Worm (Caenorhabditis elegans) whole organism, late embryonic: ENCODE data around the gene clec-78.

Source experiments
- F13H6.1 ChIP-seq: sonication (generic microtip); optimal IDR thresholded peaks from 2 replicates; lab custom pipeline; 2016; ENCODE audit warnings: missing genetic modification characterization, missing compliant biosample characterization
- K09A11.1 ChIP-seq: sonication (generic microtip); optimal IDR thresholded peaks from 2 replicates; lab custom pipeline; 2017; ENCODE audit warnings: antibody characterized with exemption, mild to moderate bottlenecking, missing genetic modification characterization, missing compliant biosample characterization; ENCODE audit not compliant: insufficient read depth
- T23F11.4 ChIP-seq: fragments of 200-800 bp; sonication (Bioruptor generic); optimal IDR thresholded peaks from 2 replicates; lab custom pipeline; 2018; ENCODE audit warnings: mild to moderate bottlenecking, missing genetic modification characterization, missing compliant biosample characterization
- Y22D7AL.16 ChIP-seq: sonication (generic microtip); optimal IDR thresholded peaks from 2 replicates; lab custom pipeline; 2016; ENCODE audit warnings: missing genetic modification characterization, missing compliant biosample characterization
- ahr-1 ChIP-seq: sonication (generic microtip); optimal IDR thresholded peaks from 2 replicates; lab custom pipeline; 2016; ENCODE audit warnings: missing genetic modification characterization, missing compliant biosample characterization
- ceh-14 ChIP-seq: sonication (generic microtip); optimal IDR thresholded peaks from 2 replicates; lab custom pipeline; 2016; ENCODE audit warnings: missing genotype, missing genetic modification characterization, missing compliant biosample characterization
- ceh-18 ChIP-seq: sonication (generic microtip); optimal IDR thresholded peaks from 2 replicates; lab custom pipeline; 2016; ENCODE audit warnings: missing genetic modification characterization, missing compliant biosample characterization
- ceh-2 ChIP-seq: sonication (generic microtip); optimal IDR thresholded peaks from 2 replicates; lab custom pipeline; 2016; ENCODE audit warnings: missing genotype, missing genetic modification characterization, missing compliant biosample characterization
- ceh-24 ChIP-seq: sonication (generic microtip); optimal IDR thresholded peaks from 2 replicates; lab custom pipeline; 2016; ENCODE audit warnings: mild to moderate bottlenecking, missing genetic modification characterization, missing compliant biosample characterization
- ceh-34 ChIP-seq: sonication (generic microtip); optimal IDR thresholded peaks from 2 replicates; lab custom pipeline; 2016; ENCODE audit warnings: mild to moderate bottlenecking, missing genetic modification characterization, missing compliant biosample characterization
- ceh-48 ChIP-seq: sonication (generic microtip); optimal IDR thresholded peaks from 2 replicates; lab custom pipeline; 2016; ENCODE audit warnings: missing genetic modification characterization, inconsistent platforms, missing compliant biosample characterization
- ceh-6 ChIP-seq: fragments of 200-800 bp; sonication (Bioruptor generic); optimal IDR thresholded peaks from 2 replicates; lab custom pipeline; 2018; ENCODE audit warnings: mild to moderate bottlenecking, missing genetic modification characterization, missing compliant biosample characterization
- ceh-9 ChIP-seq: sonication (generic microtip); optimal IDR thresholded peaks from 2 replicates; lab custom pipeline; 2016; ENCODE audit warnings: mild to moderate bottlenecking, missing genetic modification characterization, inconsistent platforms, missing compliant biosample characterization
- dmd-4 ChIP-seq: sonication (generic microtip); optimal IDR thresholded peaks from 2 replicates; lab custom pipeline; 2016; ENCODE audit warnings: borderline replicate concordance, missing genetic modification characterization, missing compliant biosample characterization
- dve-1 ChIP-seq: sonication (generic microtip); optimal IDR thresholded peaks from 2 replicates; lab custom pipeline; 2017; ENCODE audit warnings: antibody characterized with exemption, mild to moderate bottlenecking, missing genetic modification characterization, missing compliant biosample characterization
- elt-4 ChIP-seq: sonication (generic microtip); optimal IDR thresholded peaks from 2 replicates; lab custom pipeline; 2016; ENCODE audit warnings: missing genetic modification characterization, missing compliant biosample characterization
- ets-4 ChIP-seq: sonication (generic microtip); optimal IDR thresholded peaks from 2 replicates; lab custom pipeline; 2016; ENCODE audit warnings: missing genetic modification characterization, missing compliant biosample characterization
- eyg-1 ChIP-seq: sonication (generic microtip); optimal IDR thresholded peaks from 2 replicates; lab custom pipeline; 2016; ENCODE audit warnings: missing genotype, missing genetic modification characterization, missing compliant biosample characterization
- fax-1 ChIP-seq: sonication (generic microtip); optimal IDR thresholded peaks from 2 replicates; lab custom pipeline; 2016; ENCODE audit warnings: missing genotype, missing genetic modification characterization, missing compliant biosample characterization
- fkh-10 ChIP-seq: fragments of 150-350 bp; optimal IDR thresholded peaks from 2 replicates; lab custom pipeline; 2014; ENCODE audit warnings: missing biosample characterization, missing genetic modification reagents, missing genetic modification characterization
- gmeb-2 ChIP-seq: sonication (generic microtip); optimal IDR thresholded peaks from 2 replicates; lab custom pipeline; 2016; ENCODE audit warnings: missing genetic modification characterization, inconsistent platforms, missing compliant biosample characterization
- hlh-6 ChIP-seq: sonication (generic microtip); optimal IDR thresholded peaks from 2 replicates; lab custom pipeline; 2016; ENCODE audit warnings: missing genotype, missing genetic modification characterization, missing compliant biosample characterization
- lin-11 ChIP-seq: fragments of 200-800 bp; sonication (Bioruptor generic); optimal IDR thresholded peaks from 2 replicates; lab custom pipeline; 2018; ENCODE audit warnings: mild to moderate bottlenecking, missing genetic modification characterization, missing compliant biosample characterization
- madf-2 ChIP-seq: sonication (generic microtip); optimal IDR thresholded peaks from 2 replicates; lab custom pipeline; 2017; ENCODE audit warnings: missing genetic modification characterization, missing compliant biosample characterization
- nfya-1 ChIP-seq: sonication (generic microtip); optimal IDR thresholded peaks from 2 replicates; lab custom pipeline; 2017; ENCODE audit warnings: missing genetic modification characterization, mild to moderate bottlenecking, missing compliant biosample characterization, antibody characterized with exemption, moderate library complexity
- nhr-11 ChIP-seq: fragments of 150-350 bp; optimal IDR thresholded peaks from 2 replicates; lab custom pipeline; 2014; ENCODE audit warnings: missing biosample characterization, missing genetic modification characterization
- npax-4 ChIP-seq: sonication (generic microtip); optimal IDR thresholded peaks from 2 replicates; lab custom pipeline; 2016; ENCODE audit warnings: missing genetic modification characterization, missing compliant biosample characterization
- odd-2 ChIP-seq: sonication (generic microtip); optimal IDR thresholded peaks from 2 replicates; lab custom pipeline; 2017; ENCODE audit warnings: antibody characterized with exemption, mild to moderate bottlenecking, missing genetic modification characterization, missing compliant biosample characterization
- pag-3 ChIP-seq: sonication (generic microtip); optimal IDR thresholded peaks from 2 replicates; lab custom pipeline; 2016; ENCODE audit warnings: missing compliant biosample characterization, missing genetic modification characterization, borderline replicate concordance
- pax-1 ChIP-seq: fragments of 150-350 bp; optimal IDR thresholded peaks from 2 replicates; lab custom pipeline; 2014; ENCODE audit warnings: missing biosample characterization, missing genetic modification characterization
- pha-2 ChIP-seq: sonication (generic microtip); optimal IDR thresholded peaks from 2 replicates; lab custom pipeline; 2017; ENCODE audit warnings: mild to moderate bottlenecking, missing genetic modification characterization, missing compliant biosample characterization
- pha-4 ChIP-seq: fragments of 150-350 bp; optimal IDR thresholded peaks from 2 replicates; lab custom pipeline; 2018; ENCODE audit warnings: missing biosample characterization, missing genetic modification reagents, missing genetic modification characterization
- pros-1 ChIP-seq: fragments of 150-350 bp; optimal IDR thresholded peaks from 2 replicates; lab custom pipeline; 2014; ENCODE audit warnings: missing biosample characterization, missing genetic modification reagents, missing genetic modification characterization
- ref-2 ChIP-seq: sonication (generic microtip); optimal IDR thresholded peaks from 2 replicates; lab custom pipeline; 2016; ENCODE audit warnings: missing genetic modification characterization, missing compliant biosample characterization
- rnt-1 ChIP-seq: sonication (generic microtip); optimal IDR thresholded peaks from 2 replicates; lab custom pipeline; 2016; ENCODE audit warnings: missing genetic modification characterization, missing compliant biosample characterization
- sdc-2 ChIP-seq: sonication (generic microtip); optimal IDR thresholded peaks from 2 replicates; lab custom pipeline; 2016; ENCODE audit warnings: missing genotype, missing genetic modification characterization, missing compliant biosample characterization
- sox-2 ChIP-seq: fragments of 200-800 bp; sonication (Bioruptor generic); IDR thresholded peaks from 2 replicates; pipeline ENCODE4 v1.3.6; 2022; ENCODE audit warnings: missing genetic modification reagents, missing genetic modification characterization, missing compliant biosample characterization
- sox-4 ChIP-seq: sonication (generic microtip); optimal IDR thresholded peaks from 2 replicates; lab custom pipeline; 2017; ENCODE audit warnings: mild to moderate bottlenecking, missing genetic modification characterization, inconsistent platforms, missing compliant biosample characterization
- syd-9 ChIP-seq: sonication (generic microtip); optimal IDR thresholded peaks from 2 replicates; lab custom pipeline; 2016; ENCODE audit warnings: mild to moderate bottlenecking, missing genetic modification characterization, moderate library complexity, missing compliant biosample characterization
- tbx-2 ChIP-seq: sonication (generic microtip); optimal IDR thresholded peaks from 2 replicates; lab custom pipeline; 2016; ENCODE audit warnings: missing genetic modification characterization, missing compliant biosample characterization
- tbx-7 ChIP-seq: sonication (generic microtip); optimal IDR thresholded peaks from 2 replicates; lab custom pipeline; 2016; ENCODE audit warnings: missing genotype, missing genetic modification characterization, missing compliant biosample characterization
- unc-3 ChIP-seq, 2 experiments: fragments of 200-800 bp in 1 of 2; sonication (Bioruptor generic) in 1 of 2; sonication (generic microtip) in 1 of 2; conservative IDR thresholded peaks in 1 of 2; optimal IDR thresholded peaks in 1 of 2; 2 replicates each; pipeline versions ENCODE4 v1.3.6 to Lab custom; 2016 to 2022; ENCODE audit warnings: missing compliant biosample characterization in 2 of 2, missing genetic modification characterization in 2 of 2, missing genetic modification reagents in 1 of 2
- unc-42 ChIP-seq: sonication (generic microtip); optimal IDR thresholded peaks from 2 replicates; lab custom pipeline; 2016; ENCODE audit warnings: missing genotype, missing genetic modification characterization, missing compliant biosample characterization
- ztf-16 ChIP-seq: sonication (generic microtip); optimal IDR thresholded peaks from 2 replicates; lab custom pipeline; 2017; ENCODE audit warnings: missing genetic modification characterization, missing compliant biosample characterization

clec-78 gene

DNA sequence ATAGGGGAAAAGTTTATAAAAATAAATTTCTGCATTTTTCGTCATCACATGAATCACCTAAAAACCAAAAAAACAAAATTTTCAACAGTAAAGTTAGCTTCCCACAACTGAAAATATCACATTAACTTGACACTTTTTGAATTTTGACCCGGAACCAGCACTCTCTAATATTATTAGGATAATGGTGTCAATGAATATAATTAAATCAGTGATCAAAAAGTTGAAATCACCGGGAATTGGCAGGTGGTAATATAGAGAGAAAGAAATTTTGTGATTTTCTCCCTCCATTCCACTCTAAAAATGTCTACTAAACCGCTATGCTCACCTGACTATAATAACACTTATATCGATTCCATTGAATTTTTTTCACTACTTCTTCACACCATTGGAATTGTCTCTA lies 9.4 kb upstream of the clec-78 start, which contains the start of gene srh-222:
TSS of gene srh-222 (plus strand) at position 301 of the 400 bp plus-strand sequence.
- TF ChIP-seq ets-4, result no peak
- TF ChIP-seq tbx-2, result no peak
- no peak for TF ChIP-seq ahr-1
- no peak for TF ChIP-seq elt-4 (tag; lab: Kevin White, UChicago)
- TF ChIP-seq odd-2, result no peak
- TF ChIP-seq pha-4 (tag; lab: Kevin White, UChicago), result no peak
- no peak for TF ChIP-seq ceh-2 (tag; lab: Kevin White, UChicago)
- no peak for TF ChIP-seq ceh-9 (tag; lab: Kevin White, UChicago)
- TF ChIP-seq ceh-6 (GFP tag; lab: Kevin White, UChicago), result no peak
- TF ChIP-seq fax-1, result no peak
- no peak for TF ChIP-seq sox-2 (GFP tag; lab: Robert Waterston, UW)
- no peak for TF ChIP-seq hlh-6
- TF ChIP-seq rnt-1 (tag; lab: Kevin White, UChicago), result no peak
- TF ChIP-seq fkh-10 (GFP tag; lab: Kevin White, UChicago), result no peak
- no peak for TF ChIP-seq syd-9 (tag; lab: Kevin White, UChicago)
- TF ChIP-seq sox-4, result no peak
- TF ChIP-seq tbx-7 (tag; lab: Kevin White, UChicago), result no peak
- no peak for TF ChIP-seq gmeb-2 (tag; lab: Kevin White, UChicago)
- TF ChIP-seq ceh-34, result no peak
- no peak for TF ChIP-seq T23F11.4 (GFP tag; lab: Kevin White, UChicago)

DNA sequence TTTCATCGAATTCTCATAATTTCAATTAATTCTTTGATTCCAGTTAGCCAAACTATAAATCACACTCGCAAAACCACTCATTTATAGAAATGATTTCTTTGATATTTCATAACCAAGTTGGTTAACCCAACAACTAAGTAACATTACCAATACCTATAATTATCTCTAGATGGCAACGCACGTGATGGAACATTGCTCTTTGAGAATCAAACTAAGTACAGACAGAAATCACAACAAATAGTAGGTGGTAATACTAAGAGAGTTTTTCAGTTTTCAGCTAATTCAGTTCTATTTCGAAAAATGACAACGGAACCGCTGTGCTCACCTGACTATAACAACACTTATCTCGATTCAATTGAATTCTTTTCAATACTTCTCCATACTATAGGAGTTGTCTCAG lies 7.3 kb upstream of the clec-78 start, which contains the start of gene srh-223:
TSS of gene srh-223 (plus strand) at position 301 of the 400 bp plus-strand sequence.
- TF ChIP-seq unc-42 (tag; lab: Kevin White, UChicago) (no peak), ceh-14 (tag; lab: Kevin White, UChicago) (no peak), dve-1 (tag; lab: Kevin White, UChicago) (no peak), F13H6.1 (tag; lab: Kevin White, UChicago) (no peak), ceh-18 (tag; lab: Kevin White, UChicago) (no peak), ceh-2 (tag; lab: Kevin White, UChicago) (no peak), ceh-48 (tag; lab: Kevin White, UChicago) (no peak), ztf-16 (tag; lab: Kevin White, UChicago) (no peak), ref-2 (tag; lab: Kevin White, UChicago) (no peak), odd-2 (no peak), pha-4 (tag; lab: Kevin White, UChicago) (no peak), dmd-4 (tag; lab: Kevin White, UChicago) (no peak), nfya-1 (tag; lab: Kevin White, UChicago) (no peak), gmeb-2 (tag; lab: Kevin White, UChicago) (no peak), eyg-1 (tag; lab: Kevin White, UChicago) (no peak), nhr-11 (tag; lab: Kevin White, UChicago) (no peak), K09A11.1 (tag; lab: Kevin White, UChicago) (no peak), elt-4 (tag; lab: Kevin White, UChicago) (no peak), hlh-6 (no peak), pag-3 (tag; lab: Kevin White, UChicago) (no peak)

DNA sequence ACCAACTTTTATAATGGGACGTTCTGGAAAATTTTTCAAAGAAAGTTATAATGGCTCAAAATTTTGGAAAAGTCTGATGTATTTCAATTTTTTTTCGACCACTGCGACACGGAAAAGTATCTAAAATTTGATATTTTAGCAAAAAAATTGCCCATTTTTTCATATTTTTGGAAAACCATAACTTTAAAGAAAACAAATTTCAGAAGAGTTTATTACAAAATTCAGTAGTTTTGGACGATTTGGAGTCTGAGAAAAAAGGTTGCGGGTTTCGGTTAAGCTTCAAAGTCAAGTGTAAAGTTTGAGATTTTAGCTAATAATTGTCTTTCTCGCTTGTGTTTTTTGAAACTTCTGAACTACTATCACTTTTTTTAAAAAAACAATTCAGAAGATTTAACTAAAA lies 770 bp upstream of the clec-78 start:
- no peak for TF ChIP-seq ceh-6 (GFP tag; lab: Kevin White, UChicago)
- no peak for TF ChIP-seq T23F11.4 (GFP tag; lab: Kevin White, UChicago)
- TF ChIP-seq fkh-10 (GFP tag; lab: Kevin White, UChicago), result no peak
- TF ChIP-seq madf-2, result no peak

DNA sequence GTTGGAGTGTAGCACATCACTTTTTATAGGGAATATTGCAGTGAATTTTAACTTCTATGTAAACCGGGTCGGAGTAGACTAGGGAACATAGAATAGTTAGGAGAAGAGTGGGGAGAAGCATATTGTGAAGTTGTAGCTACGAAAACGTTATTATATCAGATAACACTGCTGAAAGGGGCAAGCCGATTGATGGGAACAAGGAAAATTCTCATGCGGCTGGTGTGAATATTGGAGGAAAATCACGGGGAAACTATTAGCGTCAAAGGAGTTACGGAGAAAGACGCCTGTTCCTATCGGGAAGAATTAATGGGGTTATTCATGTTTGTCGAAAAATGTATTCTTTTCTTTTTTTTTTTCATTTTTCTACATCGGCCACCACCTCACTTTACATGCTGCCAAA lies 4.4 kb downstream of the clec-78 start, which contains the start of gene F47C12.6:
TSS of gene F47C12.6 (minus strand) at position 101 of the 400 bp plus-strand sequence.
- TF ChIP-seq pros-1 (tag; lab: Kevin White, UChicago) (no peak), lin-11 (tag; lab: Kevin White, UChicago) (no peak), dmd-4 (tag; lab: Kevin White, UChicago) (no peak), dve-1 (tag; lab: Kevin White, UChicago) (no peak), ceh-48 (tag; lab: Kevin White, UChicago) (no peak), F13H6.1 (tag; lab: Kevin White, UChicago) (no peak), sdc-2 (tag; lab: Kevin White, UChicago) (no peak), npax-4 (tag; lab: Kevin White, UChicago) (no peak), pha-2 (tag; lab: Kevin White, UChicago) (no peak), fax-1 (no peak), nhr-11 (tag; lab: Kevin White, UChicago) (no peak), gmeb-2 (tag; lab: Kevin White, UChicago) (no peak), unc-3 (GFP tag; conservative IDR thresholded peaks at IDR 0.05; lab: Robert Waterston, UW) (no peak), unc-3 (tag; optimal IDR thresholded peaks at IDR 0.05; lab: Kevin White, UChicago) (no peak), ceh-24 (tag; lab: Kevin White, UChicago) (no peak), tbx-7 (tag; lab: Kevin White, UChicago) (no peak), Y22D7AL.16 (tag; lab: Kevin White, UChicago) (no peak), pax-1 (tag; lab: Kevin White, UChicago) (no peak)
- TF ChIP-seq, all 69 proteins: peak for 0
